Fruit fly (Drosophila melanogaster) whole organism, embryonic: ENCODE measurements around the gene CG8301.

Experiments
- Adf1 ChIP-seq: fragments of 200-800 bp; sonication (Bioruptor generic); IDR thresholded peaks from 2 replicates; pipeline ENCODE4 v1.3.6; 2022; ENCODE audit warnings: missing biosample characterization, missing genetic modification characterization
- B-H1 ChIP-seq: fragments of 200-800 bp; sonication (Bioruptor generic); IDR thresholded peaks from 3 replicates; pipeline ENCODE4 v1.3.6; 2022; ENCODE audit warnings: missing biosample characterization, missing genetic modification characterization
- BEAF-32 ChIP-seq: fragments of 200-800 bp; sonication (Bioruptor generic); optimal IDR thresholded peaks from 3 replicates; lab custom pipeline; 2017; ENCODE audit warnings: missing biosample characterization, missing genetic modification characterization, mild to moderate bottlenecking, moderate library complexity, missing genetic modification reagents
- Bdp1 ChIP-seq: fragments of 200-800 bp; sonication (Bioruptor generic); optimal IDR thresholded peaks from 3 replicates; lab custom pipeline; 2016; ENCODE audit warnings: missing biosample characterization, missing genetic modification characterization
- CG10979 ChIP-seq: fragments of 200-800 bp; sonication (Bioruptor generic); optimal IDR thresholded peaks from 2 replicates; lab custom pipeline; 2018; ENCODE audit warnings: missing biosample characterization, mild to moderate bottlenecking, missing genetic modification characterization, moderate library complexity
- CG12299 ChIP-seq: fragments of 200-800 bp; sonication (Bioruptor generic); optimal IDR thresholded peaks from 2 replicates; lab custom pipeline; 2018; ENCODE audit warnings: missing biosample characterization, mild to moderate bottlenecking, missing genetic modification characterization
- CG12391 ChIP-seq: fragments of 200-800 bp; sonication (Bioruptor generic); optimal IDR thresholded peaks from 3 replicates; lab custom pipeline; 2018; ENCODE audit warnings: missing biosample characterization, mild to moderate bottlenecking, missing genetic modification characterization, moderate library complexity
- CG13894 ChIP-seq: fragments of 200-800 bp; sonication (Bioruptor generic); optimal IDR thresholded peaks from 3 replicates; lab custom pipeline; 2018; ENCODE audit warnings: missing biosample characterization, mild to moderate bottlenecking, missing genetic modification characterization, moderate library complexity
- CG16863 ChIP-seq: fragments of 200-800 bp; sonication (Bioruptor generic); optimal IDR thresholded peaks from 3 replicates; lab custom pipeline; 2016; ENCODE audit warnings: missing biosample characterization, missing genetic modification characterization
- CG17328 ChIP-seq: fragments of 200-800 bp; sonication (Bioruptor generic); IDR thresholded peaks from 2 replicates; pipeline ENCODE4 v1.3.6; 2022; ENCODE audit warnings: missing biosample characterization, missing genetic modification characterization
- CG31224 ChIP-seq: fragments of 200-800 bp; sonication (Bioruptor generic); IDR thresholded peaks from 2 replicates; pipeline ENCODE4 v1.3.6; 2022; ENCODE audit warnings: missing biosample characterization, missing genetic modification characterization
- CG32767 ChIP-seq: fragments of 200-800 bp; sonication (Bioruptor generic); IDR thresholded peaks from 2 replicates; pipeline ENCODE4 v1.3.6; 2022; ENCODE audit warnings: missing biosample characterization, missing genetic modification characterization
- CG32772 ChIP-seq: fragments of 200-800 bp; sonication (Bioruptor generic); IDR thresholded peaks from 2 replicates; pipeline ENCODE4 v1.3.6; 2022; ENCODE audit warnings: missing biosample characterization, missing genetic modification characterization
- CG43689 ChIP-seq: fragments of 200-800 bp; sonication (Bioruptor generic); IDR thresholded peaks from 2 replicates; pipeline ENCODE4 v1.3.6; 2022; ENCODE audit warnings: missing biosample characterization, missing genetic modification characterization
- CG4424 ChIP-seq: fragments of 200-800 bp; sonication (Bioruptor generic); optimal IDR thresholded peaks from 3 replicates; lab custom pipeline; 2016; ENCODE audit warnings: missing biosample characterization, missing genetic modification characterization
- CG4730 ChIP-seq: fragments of 200-800 bp; sonication (Bioruptor generic); IDR thresholded peaks from 2 replicates; pipeline ENCODE4 v1.3.6; 2022; ENCODE audit warnings: missing biosample characterization, missing genetic modification characterization
- CG4820 ChIP-seq: fragments of 200-800 bp; sonication (Bioruptor generic); optimal IDR thresholded peaks from 3 replicates; lab custom pipeline; 2016; ENCODE audit warnings: missing biosample characterization, missing genetic modification characterization
- CG6272 ChIP-seq: fragments of 200-800 bp; sonication (Bioruptor generic); IDR thresholded peaks from 2 replicates; pipeline ENCODE4 v1.3.6; 2022; ENCODE audit warnings: missing biosample characterization, missing genetic modification characterization
- CG6765 ChIP-seq: fragments of 200-800 bp; sonication (Bioruptor generic); optimal IDR thresholded peaks from 3 replicates; lab custom pipeline; 2017; ENCODE audit warnings: missing biosample characterization, mild to moderate bottlenecking, missing genetic modification characterization
- CG7271 ChIP-seq: fragments of 200-800 bp; sonication (Bioruptor generic); optimal IDR thresholded peaks from 2 replicates; lab custom pipeline; 2018; ENCODE audit warnings: missing biosample characterization, mild to moderate bottlenecking, missing genetic modification characterization, moderate library complexity
- Camta ChIP-seq: fragments of 200-800 bp; sonication (Bioruptor generic); optimal IDR thresholded peaks from 2 replicates; lab custom pipeline; 2016; ENCODE audit warnings: missing biosample characterization, missing genetic modification characterization
- Deaf1 ChIP-seq: fragments of 200-800 bp; optimal IDR thresholded peaks from 3 replicates; lab custom pipeline; 2019; ENCODE audit warnings: missing biosample characterization, mild to moderate bottlenecking, missing genetic modification characterization, moderate library complexity
- Dek ChIP-seq: fragments of 200-800 bp; sonication (Bioruptor generic); optimal IDR thresholded peaks from 3 replicates; lab custom pipeline; 2019; ENCODE audit warnings: missing biosample characterization, mild to moderate bottlenecking, missing genetic modification characterization, moderate library complexity
- Gug ChIP-seq: fragments of 200-800 bp; sonication (Bioruptor generic); IDR thresholded peaks from 4 replicates; pipeline ENCODE4 v1.3.6; 2022; ENCODE audit warnings: missing biosample characterization, missing genetic modification characterization
- HLH4C ChIP-seq: fragments of 200-800 bp; sonication (Bioruptor generic); IDR thresholded peaks from 3 replicates; pipeline ENCODE4 v1.3.6; 2022; ENCODE audit warnings: missing biosample characterization, missing genetic modification characterization; ENCODE audit not compliant: partially characterized antibody
- Hr78 ChIP-seq, 2 experiments: fragments of 200-800 bp in 1 of 2; fragments of >200 bp in 1 of 2; sonication (Bioruptor generic) in 1 of 2; optimal IDR thresholded peaks; 2 replicates each; lab custom pipeline; 2017 to 2019; ENCODE audit warnings: missing biosample characterization in 2 of 2, missing genetic modification characterization in 2 of 2, mild to moderate bottlenecking in 1 of 2, moderate library complexity in 1 of 2
- Optix ChIP-seq: fragments of 200-800 bp; sonication (Bioruptor generic); IDR thresholded peaks from 3 replicates; pipeline ENCODE4 v1.3.6; 2022; ENCODE audit warnings: missing biosample characterization, missing genetic modification characterization
- TFAM ChIP-seq: fragments of 200-800 bp; sonication (Bioruptor generic); optimal IDR thresholded peaks from 2 replicates; lab custom pipeline; 2017; ENCODE audit warnings: missing biosample characterization, missing genetic modification characterization, inconsistent platforms
- Trl ChIP-seq, 3 experiments: fragments of >200 bp in 2 of 3; fragments of 200-800 bp in 1 of 3; sonication (Bioruptor generic) in 1 of 3; optimal IDR thresholded peaks; 2 replicates in 1 of 3; 3 replicates in 2 of 3; lab custom pipeline; 2016 to 2017; ENCODE audit warnings: missing biosample characterization in 1 of 3, missing genetic modification characterization in 1 of 3
- ac ChIP-seq: fragments of 200-800 bp; sonication (Bioruptor generic); optimal IDR thresholded peaks from 3 replicates; lab custom pipeline; 2017; ENCODE audit warnings: missing biosample characterization, mild to moderate bottlenecking, missing genetic modification characterization
- chn ChIP-seq: fragments of 200-800 bp; sonication (Bioruptor generic); optimal IDR thresholded peaks from 2 replicates; lab custom pipeline; 2016; ENCODE audit warnings: missing biosample characterization, missing genetic modification characterization
- crp ChIP-seq, 2 experiments: fragments of 200-800 bp; sonication (Bioruptor generic); optimal IDR thresholded peaks; 2 replicates in 1 of 2; 3 replicates in 1 of 2; lab custom pipeline; 2017; ENCODE audit warnings: missing biosample characterization in 2 of 2, missing genetic modification characterization in 2 of 2, mild to moderate bottlenecking in 1 of 2, moderate library complexity in 1 of 2
- eyg ChIP-seq: fragments of 200-800 bp; sonication (Bioruptor generic); optimal IDR thresholded peaks from 3 replicates; lab custom pipeline; 2016; ENCODE audit warnings: missing biosample characterization, missing genetic modification characterization
- fd102C ChIP-seq: fragments of 200-800 bp; sonication (Bioruptor generic); optimal IDR thresholded peaks from 2 replicates; lab custom pipeline; 2018; ENCODE audit warnings: missing biosample characterization, mild to moderate bottlenecking, missing genetic modification characterization, moderate library complexity
- fd96Cb ChIP-seq: fragments of 200-800 bp; sonication (Bioruptor generic); optimal IDR thresholded peaks from 2 replicates; lab custom pipeline; 2018; ENCODE audit warnings: missing biosample characterization, mild to moderate bottlenecking, missing genetic modification characterization, moderate library complexity
- gem ChIP-seq: fragments of 200-800 bp; sonication (Bioruptor generic); optimal IDR thresholded peaks from 2 replicates; lab custom pipeline; 2019; ENCODE audit warnings: missing biosample characterization, mild to moderate bottlenecking, missing genetic modification characterization, moderate library complexity
- lola ChIP-seq, 3 experiments: fragments of >200 bp in 2 of 3; fragments of 200-800 bp in 1 of 3; sonication (Bioruptor generic) in 1 of 3; optimal IDR thresholded peaks; 2 replicates each; lab custom pipeline; 2017 to 2019; ENCODE audit warnings: missing biosample characterization in 3 of 3, missing genetic modification characterization in 3 of 3, mild to moderate bottlenecking in 1 of 3, moderate library complexity in 1 of 3
- mld ChIP-seq: fragments of 200-800 bp; sonication (Bioruptor generic); IDR thresholded peaks from 3 replicates; pipeline ENCODE4 v1.3.6; 2022; ENCODE audit warnings: missing biosample characterization, missing genetic modification characterization; ENCODE audit not compliant: partially characterized antibody
- pb ChIP-seq: fragments of 200-800 bp; sonication (Bioruptor generic); optimal IDR thresholded peaks from 3 replicates; lab custom pipeline; 2016; ENCODE audit warnings: missing biosample characterization, missing genetic modification characterization
- peb ChIP-seq: fragments of 200-800 bp; sonication (Bioruptor generic); IDR thresholded peaks from 2 replicates; pipeline ENCODE4 v1.3.6; 2022; ENCODE audit warnings: missing biosample characterization, missing genetic modification characterization
- row ChIP-seq: fragments of 200-800 bp; sonication (Bioruptor generic); IDR thresholded peaks from 3 replicates; pipeline ENCODE4 v1.3.6; 2022; ENCODE audit warnings: missing biosample characterization, missing genetic modification characterization
- shn ChIP-seq: fragments of 200-800 bp; sonication (Bioruptor generic); optimal IDR thresholded peaks from 3 replicates; lab custom pipeline; 2016; ENCODE audit warnings: missing biosample characterization, missing genetic modification characterization
- slp2 ChIP-seq: fragments of 200-800 bp; sonication (Bioruptor generic); optimal IDR thresholded peaks from 2 replicates; lab custom pipeline; 2016; ENCODE audit warnings: missing biosample characterization, missing genetic modification characterization
- sr ChIP-seq: fragments of 200-800 bp; sonication (Bioruptor generic); IDR thresholded peaks from 3 replicates; pipeline ENCODE4 v1.3.6; 2022; ENCODE audit warnings: missing biosample characterization, missing genetic modification characterization
- tgo ChIP-seq: fragments of 200-800 bp; sonication (Bioruptor generic); IDR thresholded peaks from 3 replicates; pipeline ENCODE4 v1.3.6; 2022; ENCODE audit warnings: missing biosample characterization, missing genetic modification characterization
- tna ChIP-seq: fragments of 200-800 bp; sonication (Bioruptor generic); IDR thresholded peaks from 2 replicates; pipeline ENCODE4 v1.3.6; 2022; ENCODE audit warnings: missing biosample characterization, missing genetic modification characterization; ENCODE audit not compliant: partially characterized antibody
- z ChIP-seq: fragments of 200-800 bp; sonication (Bioruptor generic); IDR thresholded peaks from 3 replicates; pipeline ENCODE4 v1.3.6; 2022; ENCODE audit warnings: missing biosample characterization, missing genetic modification characterization
- zen ChIP-seq: fragments of 200-800 bp; sonication (Bioruptor generic); optimal IDR thresholded peaks from 3 replicates; lab custom pipeline; 2018; ENCODE audit warnings: missing biosample characterization, mild to moderate bottlenecking, missing genetic modification characterization, moderate library complexity
- zf30C ChIP-seq: fragments of 200-800 bp; sonication (Bioruptor generic); optimal IDR thresholded peaks from 3 replicates; lab custom pipeline; 2018; ENCODE audit warnings: missing biosample characterization, mild to moderate bottlenecking, missing genetic modification characterization

The CG8301 gene

dm6 chr3R:9586663-9587248 is 5.7 kb downstream of the CG8301 start, which contains the start of gene P58IPK (continued):
- peak; percentile 38 for TF ChIP-seq pb (GFP tag; lab: Kevin White, UChicago)
- 0 out of 2 replicates have a peak, but pooled peaks have one; percentile 13 for TF ChIP-seq CG32772 (GFP tag; lab: Robert Waterston, UW)
- TF ChIP-seq CG7271 (tag; lab: Kevin White, UChicago), result no peak
- peak; percentile 89 for TF ChIP-seq HLH4C (GFP tag; lab: Robert Waterston, UW)
- peak; percentile 65; the same call in 2 of the 3 replicates for TF ChIP-seq Optix (GFP tag; lab: Robert Waterston, UW)
- TF ChIP-seq CG13894 (tag; lab: Kevin White, UChicago), result peak; percentile 77
- peak; percentile 52 for TF ChIP-seq tgo (GFP tag; lab: Robert Waterston, UW)
- no peak for TF ChIP-seq CG6765 (GFP tag; lab: Kevin White, UChicago)
- peak; percentile 89 for TF ChIP-seq Gug
- no peak for TF ChIP-seq CG31224 (GFP tag; lab: Robert Waterston, UW)
- no peak for TF ChIP-seq Trl (optimal IDR thresholded peaks at IDR 0.05; lab: Kevin White, UChicago)
- TF ChIP-seq Trl (GFP tag; optimal IDR thresholded peaks at IDR 0.05; lab: Kevin White, UChicago), result peak; percentile 70
- 0 out of 2 replicates have a peak, but pooled peaks have one; percentile 20 for TF ChIP-seq peb (GFP tag; lab: Robert Waterston, UW)
- no peak for TF ChIP-seq CG43689
- TF ChIP-seq chn, result peak; percentile 66
- peak; percentile 71 for TF ChIP-seq sr (GFP tag; lab: Robert Waterston, UW)
- TF ChIP-seq fd96Cb (tag; lab: Kevin White, UChicago), result peak; percentile 9
- peak; percentile 52 for TF ChIP-seq slp2 (GFP tag; lab: Kevin White, UChicago)
- TF ChIP-seq fd102C, result no peak
- TF ChIP-seq CG6272, result peak; percentile 80
- peak; percentile 93 for TF ChIP-seq row
- peak; percentile 88 for TF ChIP-seq tna (GFP tag; lab: Robert Waterston, UW)
- TF ChIP-seq CG16863, result peak; percentile 45
- no peak for TF ChIP-seq zen (tag; lab: Kevin White, UChicago)
- TF ChIP-seq shn (GFP tag; lab: Kevin White, UChicago), result peak; percentile 80
- TF ChIP-seq ac (GFP tag; lab: Kevin White, UChicago), result no peak
- no peak for TF ChIP-seq B-H1
- peak; percentile 66 for TF ChIP-seq Adf1 (GFP tag; lab: Robert Waterston, UW)
- peak; percentile 76; the same call in 2 of the 3 replicates for TF ChIP-seq mld (GFP tag; lab: Robert Waterston, UW)
- TF ChIP-seq eyg (GFP tag; lab: Kevin White, UChicago), result peak; percentile 42
- peak; percentile 41 for TF ChIP-seq Camta (GFP tag; lab: Kevin White, UChicago)
- TF ChIP-seq CG4424 (GFP tag; lab: Kevin White, UChicago), result peak; percentile 51
- peak in 1 of 2 experiments; percentile 52 for TF ChIP-seq crp (GFP tag; optimal IDR thresholded peaks at IDR 0.05; lab: Kevin White, UChicago)
- peak; percentile 32 for TF ChIP-seq CG10979 (tag; lab: Kevin White, UChicago)
- TF ChIP-seq z (GFP tag; lab: Robert Waterston, UW), result no peak
- peak; percentile 20; the same call in 1 of the 2 replicates for TF ChIP-seq CG4730 (GFP tag; lab: Robert Waterston, UW)
- TF ChIP-seq TFAM (GFP tag; lab: Kevin White, UChicago), result no peak
- peak in 1 of 3 experiments; percentile 46 for TF ChIP-seq lola (GFP tag; optimal IDR thresholded peaks at IDR 0.05; lab: Kevin White, UChicago)
- TF ChIP-seq Bdp1 (GFP tag; lab: Kevin White, UChicago), result peak; percentile 69
- TF ChIP-seq CG4820 (GFP tag; lab: Kevin White, UChicago), result peak; percentile 43
- TF ChIP-seq BEAF-32 (GFP tag; lab: Kevin White, UChicago), result peak; percentile 99
- no peak for TF ChIP-seq Hr78 (GFP tag; optimal IDR thresholded peaks at IDR 0.05; lab: Kevin White, UChicago)
- peak; percentile 68 for TF ChIP-seq gem (tag; lab: Kevin White, UChicago)
- no peak for TF ChIP-seq Deaf1
- TF ChIP-seq CG12391, result peak; percentile 72
- peak; percentile 53; the same call in 1 of the 2 replicates for TF ChIP-seq CG17328 (GFP tag; lab: Robert Waterston, UW)
- peak; percentile 26 for TF ChIP-seq CG12299 (tag; lab: Kevin White, UChicago)
- TF ChIP-seq zf30C (GFP tag; lab: Kevin White, UChicago), result no peak
- peak; percentile 68 for TF ChIP-seq Dek
- TF ChIP-seq CG32767 (GFP tag; lab: Robert Waterston, UW), result no peak
